Fruit fly (Drosophila melanogaster) whole organism, embryonic: Measurements from ENCODE around the gene Dbp21E2.

Experiments used
- CG10209 ChIP-seq: fragments of 200-800 bp; sonication (Bioruptor generic); optimal IDR thresholded peaks from 3 replicates; lab custom pipeline; 2017; ENCODE audit warnings: missing biosample characterization, mild to moderate bottlenecking, missing genetic modification characterization, missing genetic modification reagents
- CG10543 ChIP-seq: fragments of 200-800 bp; sonication (Bioruptor generic); optimal IDR thresholded peaks from 3 replicates; lab custom pipeline; 2017; ENCODE audit warnings: missing biosample characterization, mild to moderate bottlenecking, missing genetic modification characterization, moderate library complexity
- CG10959 ChIP-seq: fragments of 200-800 bp; sonication (Bioruptor generic); IDR thresholded peaks from 2 replicates; pipeline ENCODE4 v1.3.6; 2022; ENCODE audit warnings: missing biosample characterization, missing genetic modification characterization
- CG10979 ChIP-seq: fragments of 200-800 bp; sonication (Bioruptor generic); optimal IDR thresholded peaks from 2 replicates; lab custom pipeline; 2018; ENCODE audit warnings: missing biosample characterization, mild to moderate bottlenecking, missing genetic modification characterization, moderate library complexity
- CG11723 ChIP-seq: fragments of 200-800 bp; sonication (Bioruptor generic); optimal IDR thresholded peaks from 2 replicates; lab custom pipeline; 2017; ENCODE audit warnings: missing biosample characterization, mild to moderate bottlenecking, missing genetic modification characterization
- CG16779 ChIP-seq: fragments of 200-800 bp; sonication (Bioruptor generic); IDR thresholded peaks from 2 replicates; pipeline ENCODE4 v1.3.6; 2022; ENCODE audit warnings: missing biosample characterization, missing genetic modification characterization
- CG31441 ChIP-seq: fragments of 200-800 bp; sonication (Bioruptor generic); IDR thresholded peaks from 2 replicates; pipeline ENCODE4 v1.3.6; 2022; ENCODE audit warnings: missing biosample characterization, missing genetic modification characterization
- CG4404 ChIP-seq: fragments of 200-800 bp; sonication (Bioruptor generic); IDR thresholded peaks from 2 replicates; pipeline ENCODE4 v1.3.6; 2022; ENCODE audit warnings: missing biosample characterization, missing genetic modification characterization
- CG4707 ChIP-seq: fragments of 200-800 bp; sonication (Bioruptor generic); optimal IDR thresholded peaks from 2 replicates; lab custom pipeline; 2018; ENCODE audit warnings: missing biosample characterization, mild to moderate bottlenecking, missing genetic modification characterization, moderate library complexity
- CG4730 ChIP-seq: fragments of 200-800 bp; sonication (Bioruptor generic); IDR thresholded peaks from 2 replicates; pipeline ENCODE4 v1.3.6; 2022; ENCODE audit warnings: missing biosample characterization, missing genetic modification characterization
- CG5180 ChIP-seq: fragments of 200-800 bp; sonication (Bioruptor generic); optimal IDR thresholded peaks from 3 replicates; lab custom pipeline; 2017; ENCODE audit warnings: missing biosample characterization, missing genetic modification characterization, mild to moderate bottlenecking, moderate library complexity, missing genetic modification reagents
- CG7556 ChIP-seq: fragments of 200-800 bp; sonication (Bioruptor generic); optimal IDR thresholded peaks from 2 replicates; lab custom pipeline; 2017; ENCODE audit warnings: missing biosample characterization, mild to moderate bottlenecking, missing genetic modification characterization
- CG8281 ChIP-seq: fragments of 200-800 bp; sonication (Bioruptor generic); optimal IDR thresholded peaks from 2 replicates; lab custom pipeline; 2018; ENCODE audit warnings: missing biosample characterization, mild to moderate bottlenecking, missing genetic modification characterization, moderate library complexity
- CG8944 ChIP-seq: fragments of 200-800 bp; sonication (Bioruptor generic); optimal IDR thresholded peaks from 3 replicates; lab custom pipeline; 2016; ENCODE audit warnings: missing biosample characterization, missing genetic modification characterization
- Dad ChIP-seq: fragments of 200-800 bp; sonication (Bioruptor generic); optimal IDR thresholded peaks from 3 replicates; lab custom pipeline; 2016; ENCODE audit warnings: missing biosample characterization, missing genetic modification characterization
- Drgx ChIP-seq: fragments of 200-800 bp; sonication (Bioruptor generic); IDR thresholded peaks from 2 replicates; pipeline ENCODE4 v1.3.6; 2022; ENCODE audit warnings: missing biosample characterization, missing genetic modification characterization
- Ets97D ChIP-seq: fragments of 200-800 bp; sonication (Bioruptor generic); optimal IDR thresholded peaks from 3 replicates; lab custom pipeline; 2016; ENCODE audit warnings: missing biosample characterization, missing genetic modification characterization
- Fer1 ChIP-seq: fragments of 200-800 bp; sonication (Bioruptor generic); optimal IDR thresholded peaks from 2 replicates; lab custom pipeline; 2017; ENCODE audit warnings: missing biosample characterization, mild to moderate bottlenecking, missing genetic modification characterization
- Fer3 ChIP-seq: fragments of 200-800 bp; sonication (Bioruptor generic); optimal IDR thresholded peaks from 2 replicates; lab custom pipeline; 2018; ENCODE audit warnings: missing biosample characterization, mild to moderate bottlenecking, missing genetic modification characterization, moderate library complexity
- Lpt ChIP-seq: fragments of >200 bp; optimal IDR thresholded peaks from 2 replicates; lab custom pipeline; 2018; ENCODE audit warnings: missing biosample characterization, missing genetic modification characterization
- Mrtf ChIP-seq: fragments of 200-800 bp; sonication (Bioruptor generic); IDR thresholded peaks from 3 replicates; pipeline ENCODE4 v1.3.6; 2022; ENCODE audit warnings: missing biosample characterization, missing genetic modification characterization
- NFAT ChIP-seq: fragments of 200-800 bp; sonication (Bioruptor generic); IDR thresholded peaks from 2 replicates; pipeline ENCODE4 v1.3.6; 2022; ENCODE audit warnings: missing biosample characterization, missing genetic modification characterization
- NfI ChIP-seq: fragments of 200-800 bp; sonication (Bioruptor generic); optimal IDR thresholded peaks from 3 replicates; lab custom pipeline; 2018; ENCODE audit warnings: missing biosample characterization, mild to moderate bottlenecking, missing genetic modification characterization, moderate library complexity
- Sox102F ChIP-seq: fragments of 200-800 bp; sonication (Bioruptor generic); optimal IDR thresholded peaks from 2 replicates; lab custom pipeline; 2018; ENCODE audit warnings: missing biosample characterization, mild to moderate bottlenecking, missing genetic modification characterization, moderate library complexity
- Usf ChIP-seq: fragments of 200-800 bp; sonication (Bioruptor generic); optimal IDR thresholded peaks from 2 replicates; lab custom pipeline; 2017; ENCODE audit warnings: missing genotype, missing biosample characterization, missing genetic modification characterization
- Xbp1 ChIP-seq: fragments of 200-800 bp; sonication (Bioruptor generic); optimal IDR thresholded peaks from 3 replicates; lab custom pipeline; 2016; ENCODE audit warnings: missing biosample characterization, mild to moderate bottlenecking, missing genetic modification characterization
- aop ChIP-seq: fragments of 200-800 bp; sonication (Bioruptor generic); IDR thresholded peaks from 2 replicates; pipeline ENCODE4 v1.3.6; 2022; ENCODE audit warnings: missing biosample characterization, missing genetic modification characterization
- ap ChIP-seq: fragments of 200-800 bp; sonication (Bioruptor generic); IDR thresholded peaks from 2 replicates; pipeline ENCODE4 v1.3.6; 2022; ENCODE audit warnings: missing biosample characterization, missing genetic modification characterization
- bcd ChIP-seq: fragments of 200-800 bp; sonication (Bioruptor generic); optimal IDR thresholded peaks from 2 replicates; lab custom pipeline; 2017; ENCODE audit warnings: missing biosample characterization, mild to moderate bottlenecking, missing genetic modification characterization
- cato ChIP-seq: fragments of 200-800 bp; sonication (Bioruptor generic); optimal IDR thresholded peaks from 2 replicates; lab custom pipeline; 2016; ENCODE audit warnings: missing biosample characterization, missing genetic modification characterization, borderline replicate concordance
- chif ChIP-seq, 2 experiments: fragments of 200-800 bp; sonication (Bioruptor generic); optimal IDR thresholded peaks; 3 replicates each; lab custom pipeline; 2016; ENCODE audit warnings: missing biosample characterization in 2 of 2, missing genetic modification characterization in 2 of 2
- dmrt99B ChIP-seq: fragments of 200-800 bp; sonication (Bioruptor generic); optimal IDR thresholded peaks from 2 replicates; lab custom pipeline; 2018; ENCODE audit warnings: missing biosample characterization, mild to moderate bottlenecking, missing genetic modification characterization, moderate library complexity
- fd102C ChIP-seq: fragments of 200-800 bp; sonication (Bioruptor generic); optimal IDR thresholded peaks from 2 replicates; lab custom pipeline; 2018; ENCODE audit warnings: missing biosample characterization, mild to moderate bottlenecking, missing genetic modification characterization, moderate library complexity
- fd3F ChIP-seq: fragments of 200-800 bp; sonication (Bioruptor generic); optimal IDR thresholded peaks from 2 replicates; lab custom pipeline; 2018; ENCODE audit warnings: missing biosample characterization, mild to moderate bottlenecking, missing genetic modification characterization, moderate library complexity
- fd96Cb ChIP-seq: fragments of 200-800 bp; sonication (Bioruptor generic); optimal IDR thresholded peaks from 2 replicates; lab custom pipeline; 2018; ENCODE audit warnings: missing biosample characterization, mild to moderate bottlenecking, missing genetic modification characterization, moderate library complexity
- grau ChIP-seq: fragments of 200-800 bp; optimal IDR thresholded peaks from 3 replicates; lab custom pipeline; 2019; ENCODE audit warnings: missing biosample characterization, mild to moderate bottlenecking, missing genetic modification characterization, moderate library complexity
- hth ChIP-seq: fragments of >200 bp; optimal IDR thresholded peaks from 2 replicates; lab custom pipeline; 2017; ENCODE audit warnings: inconsistent platforms
- mam ChIP-seq: fragments of 200-800 bp; sonication (Bioruptor generic); optimal IDR thresholded peaks from 3 replicates; lab custom pipeline; 2016; ENCODE audit warnings: missing biosample characterization, missing genetic modification characterization
- mirr ChIP-seq: fragments of 200-800 bp; sonication (Bioruptor generic); optimal IDR thresholded peaks from 3 replicates; lab custom pipeline; 2018; ENCODE audit warnings: missing biosample characterization, mild to moderate bottlenecking, missing genetic modification characterization
- nom ChIP-seq: fragments of 200-800 bp; sonication (Bioruptor generic); optimal IDR thresholded peaks from 2 replicates; lab custom pipeline; 2017; ENCODE audit warnings: missing biosample characterization, missing genetic modification characterization, mild to moderate bottlenecking, moderate library complexity, missing genetic modification reagents
- pfk ChIP-seq: fragments of 200-800 bp; sonication (Bioruptor generic); optimal IDR thresholded peaks from 2 replicates; lab custom pipeline; 2018; ENCODE audit warnings: missing biosample characterization, mild to moderate bottlenecking, missing genetic modification characterization, moderate library complexity
- phol ChIP-seq: fragments of 200-800 bp; sonication (Bioruptor generic); optimal IDR thresholded peaks from 3 replicates; lab custom pipeline; 2018; ENCODE audit warnings: missing biosample characterization, mild to moderate bottlenecking, missing genetic modification characterization, moderate library complexity
- pnt ChIP-seq: fragments of 200-800 bp; sonication (Bioruptor generic); optimal IDR thresholded peaks from 3 replicates; lab custom pipeline; 2016; ENCODE audit warnings: missing biosample characterization, missing genetic modification characterization
- scrt ChIP-seq: fragments of 200-800 bp; sonication (Bioruptor generic); optimal IDR thresholded peaks from 2 replicates; lab custom pipeline; 2018; ENCODE audit warnings: missing biosample characterization, mild to moderate bottlenecking, missing genetic modification characterization, moderate library complexity
- sens-2 ChIP-seq: fragments of 200-800 bp; sonication (Bioruptor generic); IDR thresholded peaks from 2 replicates; pipeline ENCODE4 v1.3.6; 2022; ENCODE audit warnings: missing biosample characterization, missing genetic modification characterization
- slp2 ChIP-seq: fragments of 200-800 bp; sonication (Bioruptor generic); optimal IDR thresholded peaks from 2 replicates; lab custom pipeline; 2016; ENCODE audit warnings: missing biosample characterization, missing genetic modification characterization
- sob ChIP-seq: fragments of 200-800 bp; sonication (Bioruptor generic); IDR thresholded peaks from 2 replicates; pipeline ENCODE4 v1.3.6; 2022; ENCODE audit warnings: missing biosample characterization, missing genetic modification characterization
- vfl ChIP-seq: fragments of 200-800 bp; sonication (Bioruptor generic); optimal IDR thresholded peaks from 2 replicates; lab custom pipeline; 2016; ENCODE audit warnings: missing biosample characterization, missing genetic modification characterization
- z ChIP-seq: fragments of 200-800 bp; sonication (Bioruptor generic); IDR thresholded peaks from 3 replicates; pipeline ENCODE4 v1.3.6; 2022; ENCODE audit warnings: missing biosample characterization, missing genetic modification characterization

Gene Dbp21E2

DNA sequence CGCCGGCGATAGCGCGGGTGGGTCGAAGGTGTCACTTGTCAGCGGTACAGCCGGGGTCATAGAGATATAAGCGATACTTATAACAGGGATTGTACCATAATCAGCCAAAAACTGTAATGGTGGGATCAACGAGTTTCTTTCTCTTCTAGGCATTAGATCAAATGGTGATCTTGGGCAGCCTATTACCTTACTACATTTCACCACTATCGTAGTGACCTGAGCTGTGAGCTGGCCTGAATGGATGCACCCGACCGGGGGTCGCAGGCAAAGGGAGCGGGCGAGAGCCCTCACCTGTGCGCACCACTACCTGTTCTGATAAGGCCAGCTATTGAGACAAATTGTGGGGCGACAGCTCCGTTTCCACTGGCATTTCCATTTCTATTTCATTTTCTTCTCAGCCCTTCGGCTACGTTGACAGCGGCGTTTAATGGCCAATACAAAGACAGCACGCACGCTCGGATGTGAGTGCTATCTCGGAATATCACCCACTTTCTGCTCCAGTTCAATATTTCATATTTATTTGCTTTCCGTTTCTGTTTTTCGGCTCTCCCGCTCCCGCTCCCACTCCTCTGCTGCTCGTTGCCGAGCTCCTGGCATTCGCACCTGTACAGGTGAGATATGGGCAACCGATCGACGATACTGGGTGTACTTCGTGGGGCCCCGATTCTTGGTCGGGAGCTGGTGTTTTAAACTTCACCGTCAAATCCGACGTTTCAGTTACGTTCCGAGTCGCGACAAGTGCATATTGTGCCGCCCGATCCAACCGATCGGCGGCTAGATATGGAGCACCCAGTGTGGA lies 45.5 kb downstream of the Dbp21E2 start (continued):
- TF ChIP-seq CG8944 (GFP tag; lab: Kevin White, UChicago) (peak; percentile 63), NfI (GFP tag; lab: Kevin White, UChicago) (peak; percentile 64), Fer1 (peak; percentile 6), scrt (peak; percentile 33), CG10979 (tag; lab: Kevin White, UChicago) (peak; percentile 84), vfl (peak; percentile 38), fd102C (GFP tag; lab: Kevin White, UChicago) (no peak), cato (GFP tag; lab: Kevin White, UChicago) (peak; percentile 46), dmrt99B (tag; lab: Kevin White, UChicago) (peak; percentile 88), phol (tag; lab: Kevin White, UChicago) (peak; percentile 79), slp2 (GFP tag; lab: Kevin White, UChicago) (peak; percentile 73), mam (GFP tag; lab: Kevin White, UChicago) (peak; percentile 59), z (GFP tag; lab: Robert Waterston, UW) (no peak), bcd (peak; percentile 74), sens-2 (GFP tag; lab: Robert Waterston, UW) (peak; percentile 61), CG4730 (GFP tag; lab: Robert Waterston, UW) (peak; percentile 85), hth (lab: Kevin White, UChicago) (no peak), Usf (GFP tag; lab: Kevin White, UChicago) (peak; percentile 31), CG8281 (tag; lab: Kevin White, UChicago) (peak; percentile 48), ap (GFP tag; lab: Robert Waterston, UW) (peak; percentile 83), Lpt (GFP tag; lab: Kevin White, UChicago) (no peak), pfk (GFP tag; lab: Kevin White, UChicago) (no peak), chif (GFP tag; optimal IDR thresholded peaks at IDR 0.05; lab: Kevin White, UChicago) (peak; percentile 53 to 79), fd3F (peak; percentile 11), Dad (GFP tag; lab: Kevin White, UChicago) (peak; percentile 70), CG16779 (GFP tag; lab: Robert Waterston, UW) (0 out of 2 replicates have a peak, but pooled peaks have one; percentile 47), CG10209 (GFP tag; lab: Kevin White, UChicago) (peak; percentile 80), CG4404 (GFP tag; lab: Robert Waterston, UW) (peak; percentile 57; the same call in 1 of the 2 replicates), mirr (GFP tag; lab: Kevin White, UChicago) (no peak), NFAT (GFP tag; lab: Robert Waterston, UW) (no peak), grau (tag; lab: Kevin White, UChicago) (peak; percentile 73), Mrtf (peak; percentile 71), CG5180 (GFP tag; lab: Kevin White, UChicago) (peak; percentile 61), Sox102F (GFP tag; lab: Kevin White, UChicago) (peak; percentile 80), Ets97D (no peak), CG7556 (GFP tag; lab: Kevin White, UChicago) (peak; percentile 64), pnt (GFP tag; lab: Kevin White, UChicago) (peak; percentile 69), sob (GFP tag; lab: Robert Waterston, UW) (peak; percentile 68; the same call in 1 of the 2 replicates), Xbp1 (GFP tag; lab: Kevin White, UChicago) (peak; percentile 71), CG11723 (peak; percentile 50), Fer3 (tag; lab: Kevin White, UChicago) (peak; percentile 67), CG10959 (peak; percentile 71), CG4707 (peak; percentile 64), fd96Cb (tag; lab: Kevin White, UChicago) (peak; percentile 85), CG31441 (GFP tag; lab: Robert Waterston, UW) (peak; percentile 65), CG10543 (GFP tag; lab: Kevin White, UChicago) (peak; percentile 17), aop (peak; percentile 52; the same call in 1 of the 2 replicates), nom (GFP tag; lab: Kevin White, UChicago) (no peak), Drgx (GFP tag; lab: Robert Waterston, UW) (peak; percentile 49)
